Fruit fly (Drosophila melanogaster): ENCODE measurements around the gene CG13071.

- no peak for TF ChIP-seq fd96Ca (GFP tag; IDR thresholded peaks at IDR 0.05)
- no peak for TF ChIP-seq CG13204 (GFP tag; optimal IDR thresholded peaks at IDR 0.05)
- TF ChIP-seq CG14655 (GFP tag; optimal IDR thresholded peaks at IDR 0.05), result peak; percentile 66
- no peak for TF ChIP-seq Ets98B (GFP tag; IDR thresholded peaks at IDR 0.05)
- TF ChIP-seq Snoo (tag; optimal IDR thresholded peaks at IDR 0.05), result no peak
- no peak for TF ChIP-seq D1 (tag; optimal IDR thresholded peaks at IDR 0.05)
- TF ChIP-seq CG32121 (GFP tag; IDR thresholded peaks at IDR 0.05), result no peak
- no peak for TF ChIP-seq CG9948 (tag; optimal IDR thresholded peaks at IDR 0.05)
- no peak for TF ChIP-seq EcR (GFP tag; optimal IDR thresholded peaks at IDR 0.05)
- no peak for TF ChIP-seq CG10348 (GFP tag; IDR thresholded peaks at IDR 0.05)
- TF ChIP-seq gl (tag; optimal IDR thresholded peaks at IDR 0.05), result no peak
- TF ChIP-seq Pif1A (GFP tag; optimal IDR thresholded peaks at IDR 0.05), result no peak
Measured at dm6 chr3L:16221278-16221677, 41.3 kb upstream of the CG13071 start.
